Worm (Caenorhabditis elegans): ENCODE results near the gene col-140.

DNA sequence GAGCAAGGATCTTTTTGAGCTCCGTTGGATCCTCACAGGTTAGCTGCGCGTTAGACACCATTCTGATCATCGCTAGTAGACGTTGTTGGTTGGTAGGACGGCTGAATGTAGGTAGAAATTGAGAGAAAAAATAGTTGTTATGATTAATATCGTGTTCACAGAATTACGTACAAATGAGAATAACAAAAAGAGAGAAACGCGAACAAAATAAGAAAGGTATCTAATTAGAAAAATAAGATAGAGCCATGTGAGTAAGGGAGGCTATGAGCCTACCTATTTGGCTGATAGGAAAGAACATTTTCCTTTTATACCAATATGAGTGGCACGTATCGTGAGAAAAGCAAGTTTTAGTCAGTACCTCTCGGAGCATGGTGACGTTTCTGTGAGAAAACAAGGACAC lies 47.1 kb upstream of the col-140 start, which contains the start of gene C04E6.8:
- TF ChIP-seq ama-1 (optimal IDR thresholded peaks at IDR 0.05) = no peak
- no peak for TF ChIP-seq mep-1 (tag; optimal IDR thresholded peaks at IDR 0.05)
- TF ChIP-seq dmd-9 (GFP tag; IDR thresholded peaks at IDR 0.05) = no peak
- no peak for TF ChIP-seq lin-15B (tag; optimal IDR thresholded peaks at IDR 0.05)
- no peak for TF ChIP-seq lsy-2 (tag; optimal IDR thresholded peaks at IDR 0.05)
- no peak for TF ChIP-seq nhr-111 (GFP tag; optimal IDR thresholded peaks at IDR 0.05)
- no peak for TF ChIP-seq F37D6.2 (tag; optimal IDR thresholded peaks at IDR 0.05)
- TF ChIP-seq nhr-102 (tag; optimal IDR thresholded peaks at IDR 0.05) = no peak
- TF ChIP-seq unc-62 (GFP tag; optimal IDR thresholded peaks at IDR 0.05 in 1 of 2) = no peak
- no peak for TF ChIP-seq unc-62 (tag; optimal IDR thresholded peaks at IDR 0.05)

Data from whole organism, L4 larva.